Worm (Caenorhabditis elegans): ENCODE results near the gene mrps-18C.
A peak's percentile ranks its signal among the peaks of the same experiment; 100 is the strongest.

The mrps-18C gene

ce11 chrIII:4932203-4932699 is 3.1 kb upstream of the mrps-18C start, which contains the start of the genes C26E6.12 and eri-9:
Gene C26E6.12 (minus strand): TSS chrIII:4932253.
Gene eri-9 (plus strand): TSS chrIII:4932450.
- TF ChIP-seq pha-4 (tag; optimal IDR thresholded peaks at IDR 0.05), result no peak
- TF ChIP-seq blmp-1 (tag; optimal IDR thresholded peaks at IDR 0.05), result no peak
- TF ChIP-seq snpc-4 (tag; optimal IDR thresholded peaks at IDR 0.05), result no peak
- TF ChIP-seq elt-3 (tag; optimal IDR thresholded peaks at IDR 0.05), result no peak

- no peak for TF ChIP-seq pha-4 (tag; optimal IDR thresholded peaks at IDR 0.05)
- TF ChIP-seq sptf-1 (tag; optimal IDR thresholded peaks at IDR 0.05), result no peak
- no peak for TF ChIP-seq blmp-1 (tag; optimal IDR thresholded peaks at IDR 0.05)
- TF ChIP-seq hlh-1 (tag; optimal IDR thresholded peaks at IDR 0.05), result no peak
- TF ChIP-seq flh-1 (GFP tag; optimal IDR thresholded peaks at IDR 0.05), result no peak
- no peak for TF ChIP-seq mep-1 (tag; optimal IDR thresholded peaks at IDR 0.05)
- TF ChIP-seq nhr-2 (tag; optimal IDR thresholded peaks at IDR 0.05), result no peak
These were observed 1.6 kb downstream of the mrps-18C start, which contains the start of gene fsn-1 for ce11 chrIII:4937022-4937421. Gene fsn-1 (plus strand): TSS chrIII:4937322.

ce11 chrIII:4939267-4939666 is 3.9 kb downstream of the mrps-18C start, which contains the start of gene rpb-2:
Gene rpb-2 (plus strand): TSS chrIII:4939567.
- TF ChIP-seq nhr-2 (tag; optimal IDR thresholded peaks at IDR 0.05), result no peak
- no peak for TF ChIP-seq mep-1 (tag; optimal IDR thresholded peaks at IDR 0.05)
- no peak for TF ChIP-seq tbx-8 (GFP tag; optimal IDR thresholded peaks at IDR 0.05)
- no peak for TF ChIP-seq cnd-1 (tag; optimal IDR thresholded peaks at IDR 0.05)
- TF ChIP-seq elt-3 (tag; optimal IDR thresholded peaks at IDR 0.05), result no peak
- no peak for TF ChIP-seq ham-2 (GFP tag; optimal IDR thresholded peaks at IDR 0.05)
- no peak for TF ChIP-seq lsy-2 (tag; optimal IDR thresholded peaks at IDR 0.05)
- no peak for TF ChIP-seq M03D4.4 (tag; optimal IDR thresholded peaks at IDR 0.05)
- TF ChIP-seq mls-2 (tag; optimal IDR thresholded peaks at IDR 0.05), result no peak

ce11 chrIII:4944213-4944612 is 8.8 kb downstream of the mrps-18C start, which contains the start of gene ntl-9:
Gene ntl-9 (plus strand): TSS chrIII:4944513.
- TF ChIP-seq nhr-2 (tag; optimal IDR thresholded peaks at IDR 0.05) (no peak), zip-8 (tag; optimal IDR thresholded peaks at IDR 0.05) (no peak), bed-3 (GFP tag; optimal IDR thresholded peaks at IDR 0.05) (no peak), unc-62 (GFP tag; optimal IDR thresholded peaks at IDR 0.05) (no peak), drap-1 (GFP tag; optimal IDR thresholded peaks at IDR 0.05) (no peak), pha-4 (tag; optimal IDR thresholded peaks at IDR 0.05) (no peak), ces-1 (GFP tag; optimal IDR thresholded peaks at IDR 0.05) (no peak), mls-2 (tag; optimal IDR thresholded peaks at IDR 0.05) (no peak), cnd-1 (tag; optimal IDR thresholded peaks at IDR 0.05) (no peak), ceh-43 (GFP tag; optimal IDR thresholded peaks at IDR 0.05) (no peak), hlh-1 (tag; optimal IDR thresholded peaks at IDR 0.05) (no peak), sem-2 (GFP tag; optimal IDR thresholded peaks at IDR 0.05) (no peak), blmp-1 (tag; optimal IDR thresholded peaks at IDR 0.05) (no peak), elt-1 (tag; optimal IDR thresholded peaks at IDR 0.05; ENCODE audit: borderline replicate concordance, insufficient read depth) (no peak)

ce11 chrIII:4947352-4947751 is 12.0 kb downstream of the mrps-18C start:
- TF ChIP-seq hlh-1 (tag; optimal IDR thresholded peaks at IDR 0.05) (peak; percentile 15), drap-1 (GFP tag; optimal IDR thresholded peaks at IDR 0.05) (peak; percentile 57), nhr-237 (tag; optimal IDR thresholded peaks at IDR 0.05) (no peak), tbx-8 (GFP tag; optimal IDR thresholded peaks at IDR 0.05) (peak; percentile 43), unc-62 (GFP tag; optimal IDR thresholded peaks at IDR 0.05) (peak; percentile 71), lin-32 (GFP tag; optimal IDR thresholded peaks at IDR 0.05) (peak; percentile 20), nhr-2 (tag; optimal IDR thresholded peaks at IDR 0.05) (no peak), ces-1 (GFP tag; optimal IDR thresholded peaks at IDR 0.05) (peak; percentile 71), unc-120 (tag; optimal IDR thresholded peaks at IDR 0.05; ENCODE audit: poor library complexity, severe bottlenecking) (peak; percentile 64), mls-2 (tag; optimal IDR thresholded peaks at IDR 0.05) (peak; percentile 86), cnd-1 (tag; optimal IDR thresholded peaks at IDR 0.05) (peak; percentile 91), ztf-11 (tag; optimal IDR thresholded peaks at IDR 0.05) (peak; percentile 83), lsy-2 (tag; optimal IDR thresholded peaks at IDR 0.05) (no peak), ham-2 (GFP tag; optimal IDR thresholded peaks at IDR 0.05) (peak; percentile 80), M03D4.4 (tag; optimal IDR thresholded peaks at IDR 0.05) (peak; percentile 73), ceh-43 (GFP tag; optimal IDR thresholded peaks at IDR 0.05) (peak; percentile 58), ceh-83 (GFP tag; optimal IDR thresholded peaks at IDR 0.05) (peak; percentile 78), sem-2 (GFP tag; optimal IDR thresholded peaks at IDR 0.05) (peak; percentile 29), mep-1 (tag; optimal IDR thresholded peaks at IDR 0.05) (peak; percentile 52), sptf-1 (tag; optimal IDR thresholded peaks at IDR 0.05) (peak; percentile 84), ceh-39 (tag; optimal IDR thresholded peaks at IDR 0.05) (no peak), blmp-1 (tag; optimal IDR thresholded peaks at IDR 0.05) (no peak)
